Fruit fly (Drosophila melanogaster): Measurements from ENCODE around the gene porin.

The porin gene

dm6 chr2L:10858064-10859047, 7.7 kb upstream of the porin start, which contains the start of the genes aurB and Stam (continued):
- TF ChIP-seq tup (GFP tag; optimal IDR thresholded peaks at IDR 0.05): no peak
- TF ChIP-seq CG43689 (GFP tag; IDR thresholded peaks at IDR 0.05): no peak
- no peak for TF ChIP-seq CG6272 (GFP tag; IDR thresholded peaks at IDR 0.05)
- peak; percentile 13 for TF ChIP-seq trh (GFP tag; optimal IDR thresholded peaks at IDR 0.05)
- no peak for TF ChIP-seq Mrtf (GFP tag; IDR thresholded peaks at IDR 0.05)
- no peak for TF ChIP-seq CG10565 (GFP tag; optimal IDR thresholded peaks at IDR 0.05)
- peak; percentile 29 for TF ChIP-seq Fer2 (tag; optimal IDR thresholded peaks at IDR 0.05)
- peak; percentile 42 for TF ChIP-seq B-H2 (GFP tag; optimal IDR thresholded peaks at IDR 0.05)
- TF ChIP-seq CG13287 (GFP tag; IDR thresholded peaks at IDR 0.05; ENCODE audit: partially characterized antibody): no peak
- TF ChIP-seq gce (GFP tag; IDR thresholded peaks at IDR 0.05): no peak
- peak; percentile 29 for TF ChIP-seq CG8281 (tag; optimal IDR thresholded peaks at IDR 0.05)
- no peak for TF ChIP-seq disco-r (GFP tag; optimal IDR thresholded peaks at IDR 0.05)
- no peak for TF ChIP-seq zen2 (GFP tag; IDR thresholded peaks at IDR 0.05; ENCODE audit: partially characterized antibody)
- peak; percentile 57 for TF ChIP-seq gcm (GFP tag; optimal IDR thresholded peaks at IDR 0.05)
- peak; percentile 31 for TF ChIP-seq CG2120 (GFP tag; optimal IDR thresholded peaks at IDR 0.05)
- TF ChIP-seq lbe (GFP tag; optimal IDR thresholded peaks at IDR 0.05): peak; percentile 8
- no peak for TF ChIP-seq da (GFP tag; optimal IDR thresholded peaks at IDR 0.05)
- no peak for TF ChIP-seq hth (optimal IDR thresholded peaks at IDR 0.05)
- no peak for TF ChIP-seq Dbx (GFP tag; IDR thresholded peaks at IDR 0.05)
- no peak for TF ChIP-seq usp (GFP tag; optimal IDR thresholded peaks at IDR 0.05)
- TF ChIP-seq repo (GFP tag; optimal IDR thresholded peaks at IDR 0.05): no peak
- no peak for TF ChIP-seq sna (GFP tag; IDR thresholded peaks at IDR 0.05; ENCODE audit: partially characterized antibody)
- TF ChIP-seq CG7987 (GFP tag; optimal IDR thresholded peaks at IDR 0.05): no peak
- TF ChIP-seq CG12155 (GFP tag; optimal IDR thresholded peaks at IDR 0.05): peak; percentile 24
- TF ChIP-seq mld (GFP tag; IDR thresholded peaks at IDR 0.05; ENCODE audit: partially characterized antibody): no peak
- TF ChIP-seq aop (GFP tag; IDR thresholded peaks at IDR 0.05): no peak
- no peak for TF ChIP-seq br (optimal IDR thresholded peaks at IDR 0.05)
- no peak for TF ChIP-seq Bgb (GFP tag; IDR thresholded peaks at IDR 0.05; ENCODE audit: partially characterized antibody)
- TF ChIP-seq CG12769 (tag; optimal IDR thresholded peaks at IDR 0.05): no peak
- peak; percentile 82 for TF ChIP-seq gem (tag; optimal IDR thresholded peaks at IDR 0.05)
- TF ChIP-seq jing (GFP tag; optimal IDR thresholded peaks at IDR 0.05): no peak
- TF ChIP-seq Dp (GFP tag; optimal IDR thresholded peaks at IDR 0.05): peak; percentile 81
- TF ChIP-seq CG6683 (GFP tag; optimal IDR thresholded peaks at IDR 0.05): no peak
- TF ChIP-seq gro (GFP tag; optimal IDR thresholded peaks at IDR 0.05): no peak
- no peak for TF ChIP-seq MTF-1 (GFP tag; optimal IDR thresholded peaks at IDR 0.05; ENCODE audit: borderline replicate concordance)
- TF ChIP-seq Awh (GFP tag; IDR thresholded peaks at IDR 0.05): 0 out of 2 replicates have a peak, but pooled peaks have one; percentile 36
- TF ChIP-seq CG18599 (GFP tag; optimal IDR thresholded peaks at IDR 0.05): peak; percentile 59
- TF ChIP-seq CG4820 (GFP tag; optimal IDR thresholded peaks at IDR 0.05): no peak
- TF ChIP-seq corto (GFP tag; optimal IDR thresholded peaks at IDR 0.05): no peak
- no peak for TF ChIP-seq Dll (GFP tag; IDR thresholded peaks at IDR 0.05; ENCODE audit: partially characterized antibody)
- no peak for TF ChIP-seq CG12104 (GFP tag; optimal IDR thresholded peaks at IDR 0.05)
- no peak for TF ChIP-seq CG3726 (GFP tag; IDR thresholded peaks at IDR 0.05)
- TF ChIP-seq CG10462 (GFP tag; optimal IDR thresholded peaks at IDR 0.05): no peak
- TF ChIP-seq CG14050 (GFP tag; IDR thresholded peaks at IDR 0.05): no peak
- TF ChIP-seq nerfin-2 (GFP tag; IDR thresholded peaks at IDR 0.05; ENCODE audit: partially characterized antibody): no peak
- peak in 1 of 2 experiments; percentile 43 for TF ChIP-seq dpn (GFP tag; optimal IDR thresholded peaks at IDR 0.05)
- TF ChIP-seq Rx (GFP tag; IDR thresholded peaks at IDR 0.05): no peak
- no peak for TF ChIP-seq ftz-f1 (GFP tag; optimal IDR thresholded peaks at IDR 0.05)

Measured in whole organism, embryonic.